Worm (Caenorhabditis elegans) whole organism, late embryonic: Measurements from ENCODE around the gene hpo-18.

ENCODE experiments used
- ceh-9 ChIP-seq: sonication (generic microtip); optimal IDR thresholded peaks from 2 replicates; lab custom pipeline; 2016; ENCODE audit warnings: mild to moderate bottlenecking, missing genetic modification characterization, inconsistent platforms, missing compliant biosample characterization
- nhr-11 ChIP-seq: fragments of 150-350 bp; optimal IDR thresholded peaks from 2 replicates; lab custom pipeline; 2014; ENCODE audit warnings: missing biosample characterization, missing genetic modification characterization
- pros-1 ChIP-seq: fragments of 150-350 bp; optimal IDR thresholded peaks from 2 replicates; lab custom pipeline; 2014; ENCODE audit warnings: missing biosample characterization, missing genetic modification reagents, missing genetic modification characterization
- unc-86 ChIP-seq: sonication (generic microtip); optimal IDR thresholded peaks from 2 replicates; lab custom pipeline; 2016; ENCODE audit warnings: missing genetic modification characterization, missing compliant biosample characterization
- ztf-16 ChIP-seq: sonication (generic microtip); optimal IDR thresholded peaks from 2 replicates; lab custom pipeline; 2017; ENCODE audit warnings: missing genetic modification characterization, missing compliant biosample characterization

- TF ChIP-seq ztf-16 (no peak), ceh-9 (tag; lab: Kevin White, UChicago) (no peak), pros-1 (tag; lab: Kevin White, UChicago) (no peak), unc-86 (tag; lab: Kevin White, UChicago) (no peak), nhr-11 (no peak)
Observed at ce11 chrV:4315057-4315456, 31.2 kb downstream of the hpo-18 start, which contains the start of gene srh-192.
